Fruit fly (Drosophila melanogaster): Measurements from ENCODE around the gene vilya.
A peak's percentile ranks its signal among the peaks of the same experiment; 100 is the strongest.

The vilya gene

dm6 chrX:2703693-2704092, 22.8 kb upstream of the vilya start, which contains the start of gene Ugalt (continued):
- TF ChIP-seq Side (GFP tag; optimal IDR thresholded peaks at IDR 0.05), result peak; percentile 100
- TF ChIP-seq fd96Cb (tag; optimal IDR thresholded peaks at IDR 0.05), result peak; percentile 100
- peak; percentile 100 for TF ChIP-seq CG7987 (GFP tag; optimal IDR thresholded peaks at IDR 0.05)
- peak; percentile 100 for TF ChIP-seq jing (GFP tag; optimal IDR thresholded peaks at IDR 0.05)
- TF ChIP-seq eve (GFP tag; optimal IDR thresholded peaks at IDR 0.05), result peak in 1 of 2 experiments; percentile 85
- peak; percentile 95 for TF ChIP-seq Deaf1 (tag; optimal IDR thresholded peaks at IDR 0.05)
- peak; percentile 100 for TF ChIP-seq CG33213 (GFP tag; optimal IDR thresholded peaks at IDR 0.05)
- TF ChIP-seq Dfd (GFP tag; optimal IDR thresholded peaks at IDR 0.05), result peak in 1 of 2 experiments; percentile 94
- TF ChIP-seq CG7745 (tag; optimal IDR thresholded peaks at IDR 0.05), result peak; percentile 96
- peak; percentile 100 for TF ChIP-seq kni (GFP tag; optimal IDR thresholded peaks at IDR 0.05)
- peak; percentile 100 for TF ChIP-seq Lhr (GFP tag; optimal IDR thresholded peaks at IDR 0.05)
- TF ChIP-seq CG3995 (GFP tag; optimal IDR thresholded peaks at IDR 0.05), result peak; percentile 94
- peak; percentile 100 for TF ChIP-seq Ptx1 (GFP tag; IDR thresholded peaks at IDR 0.05)
- TF ChIP-seq CG9817 (tag; optimal IDR thresholded peaks at IDR 0.05), result peak; percentile 100
- peak; percentile 100 for TF ChIP-seq Fer2 (tag; optimal IDR thresholded peaks at IDR 0.05)
- peak; percentile 100 for TF ChIP-seq CG9932 (GFP tag; IDR thresholded peaks at IDR 0.05)
- TF ChIP-seq pho (GFP tag; optimal IDR thresholded peaks at IDR 0.05), result peak; percentile 100
- peak; percentile 100 for TF ChIP-seq klu (GFP tag; IDR thresholded peaks at IDR 0.05)
- TF ChIP-seq D19B (GFP tag; optimal IDR thresholded peaks at IDR 0.05), result peak; percentile 99
- TF ChIP-seq her (GFP tag; optimal IDR thresholded peaks at IDR 0.05), result peak; percentile 99
- peak; percentile 100 for TF ChIP-seq abd-A (tag; optimal IDR thresholded peaks at IDR 0.05)
- TF ChIP-seq zen2 (GFP tag; IDR thresholded peaks at IDR 0.05; ENCODE audit: partially characterized antibody), result no peak
- peak; percentile 100 for TF ChIP-seq Spps (tag; optimal IDR thresholded peaks at IDR 0.05)
- TF ChIP-seq tap (tag; optimal IDR thresholded peaks at IDR 0.05), result peak; percentile 100
- peak; percentile 100 for TF ChIP-seq CG9876 (GFP tag; optimal IDR thresholded peaks at IDR 0.05)
- TF ChIP-seq CG5245 (GFP tag; optimal IDR thresholded peaks at IDR 0.05), result peak; percentile 100
- peak; percentile 100 for TF ChIP-seq trh (GFP tag; optimal IDR thresholded peaks at IDR 0.05)
- peak; percentile 97 for TF ChIP-seq fd102C (GFP tag; optimal IDR thresholded peaks at IDR 0.05)
- peak; percentile 100 for TF ChIP-seq CG7786 (GFP tag; optimal IDR thresholded peaks at IDR 0.05)
- TF ChIP-seq toy (GFP tag; IDR thresholded peaks at IDR 0.05), result peak; percentile 100
- peak; percentile 100 for TF ChIP-seq CG17385 (GFP tag; optimal IDR thresholded peaks at IDR 0.05)
- peak; percentile 36; the same call in 1 of the 2 replicates for TF ChIP-seq amos (GFP tag; IDR thresholded peaks at IDR 0.05; ENCODE audit: partially characterized antibody)
- no peak for TF ChIP-seq br (optimal IDR thresholded peaks at IDR 0.05)
- peak; percentile 100 for TF ChIP-seq dpn (GFP tag; optimal IDR thresholded peaks at IDR 0.05)
- peak; percentile 100 for TF ChIP-seq vfl (GFP tag; optimal IDR thresholded peaks at IDR 0.05)
- peak; percentile 100 for TF ChIP-seq HLH54F (GFP tag; optimal IDR thresholded peaks at IDR 0.05)
- peak; percentile 100 for TF ChIP-seq unpg (GFP tag; optimal IDR thresholded peaks at IDR 0.05)
- peak; percentile 100 for TF ChIP-seq dan (GFP tag; IDR thresholded peaks at IDR 0.05)
- peak; percentile 100 for TF ChIP-seq CG31441 (GFP tag; IDR thresholded peaks at IDR 0.05)
- peak; percentile 57 for TF ChIP-seq zf30C (GFP tag; optimal IDR thresholded peaks at IDR 0.05)
- peak; percentile 100 for TF ChIP-seq gro (GFP tag; optimal IDR thresholded peaks at IDR 0.05)
- peak; percentile 100 for TF ChIP-seq CG2199 (GFP tag; IDR thresholded peaks at IDR 0.05)
- peak; percentile 100 for TF ChIP-seq ap (GFP tag; IDR thresholded peaks at IDR 0.05)
- peak; percentile 100 for TF ChIP-seq Mrtf (GFP tag; IDR thresholded peaks at IDR 0.05)
- peak; percentile 100 for TF ChIP-seq H15 (GFP tag; IDR thresholded peaks at IDR 0.05)
- TF ChIP-seq wor (GFP tag; IDR thresholded peaks at IDR 0.05), result peak; percentile 100
- peak; percentile 100 for TF ChIP-seq ab (GFP tag; optimal IDR thresholded peaks at IDR 0.05)
- TF ChIP-seq fd64A (GFP tag; optimal IDR thresholded peaks at IDR 0.05), result peak; percentile 100
- peak; percentile 99 for TF ChIP-seq D19A (tag; optimal IDR thresholded peaks at IDR 0.05)
- peak; percentile 100 for TF ChIP-seq onecut (GFP tag; IDR thresholded peaks at IDR 0.05)
- TF ChIP-seq CG6689 (GFP tag; IDR thresholded peaks at IDR 0.05), result peak; percentile 100
- peak; percentile 99 for TF ChIP-seq grn (GFP tag; optimal IDR thresholded peaks at IDR 0.05)
